Worm (Caenorhabditis elegans): Measurements from ENCODE around the gene T27A8.3.

ce11 chrX:16091166-16091565 lies 28.7 kb downstream of the T27A8.3 start:
- TF ChIP-seq mdl-1 (tag; optimal IDR thresholded peaks at IDR 0.05), result no peak
- no peak for TF ChIP-seq jun-1 (tag; optimal IDR thresholded peaks at IDR 0.05)
- TF ChIP-seq D1046.2 (GFP tag; IDR thresholded peaks at IDR 0.05), result no peak
- TF ChIP-seq dve-1 (tag; optimal IDR thresholded peaks at IDR 0.05; ENCODE audit: insufficient read depth), result no peak
- no peak for TF ChIP-seq aha-1 (tag)
- TF ChIP-seq unc-62 (GFP tag; optimal IDR thresholded peaks at IDR 0.05 in 1 of 2), result no peak
- no peak for TF ChIP-seq unc-62 (tag; optimal IDR thresholded peaks at IDR 0.05)
- no peak for TF ChIP-seq nhr-42 (GFP tag; IDR thresholded peaks at IDR 0.05)

All from whole organism, L4 larva.